Worm (Caenorhabditis elegans) whole organism, L1 larva: ENCODE results near the gene ugt-8.

Source experiments
- Y116A8C.19 ChIP-seq: sonication (generic microtip); optimal IDR thresholded peaks from 2 replicates; lab custom pipeline; 2016; ENCODE audit warnings: missing compliant biosample characterization, missing genetic modification characterization, borderline replicate concordance
- hpl-2 ChIP-seq: fragments of 150-350 bp; optimal IDR thresholded peaks from 2 replicates; lab custom pipeline; 2014; ENCODE audit warnings: missing biosample characterization, missing genetic modification reagents, missing genetic modification characterization
- lin-15B ChIP-seq: fragments of 150-350 bp; sonication (generic microtip); optimal IDR thresholded peaks from 3 replicates; lab custom pipeline; 2014; ENCODE audit warnings: missing biosample characterization, missing genetic modification characterization
- skn-1 ChIP-seq: fragments of 150-350 bp; optimal IDR thresholded peaks from 2 replicates; lab custom pipeline; 2014; ENCODE audit warnings: missing biosample characterization, missing genetic modification characterization

DNA sequence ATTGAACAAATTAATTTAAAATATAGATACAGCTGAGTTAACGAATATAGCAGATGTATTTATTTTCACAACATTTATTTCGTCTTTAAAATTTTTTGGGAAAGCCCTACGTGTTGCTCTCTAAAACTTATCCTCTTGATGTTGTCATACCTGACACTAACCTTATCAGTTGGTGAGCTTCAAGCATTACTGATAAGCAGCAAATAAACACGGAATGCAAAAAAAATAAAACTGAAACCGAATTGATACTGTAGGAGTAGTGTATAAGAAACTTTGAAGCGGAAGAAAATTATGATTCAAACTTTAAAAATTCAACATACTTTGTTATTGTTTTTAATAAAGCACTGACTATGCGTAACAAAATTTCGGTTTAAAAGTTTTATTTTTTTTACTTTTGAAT is 31.4 kb downstream of the ugt-8 start:
- TF ChIP-seq lin-15B (no peak), skn-1 (tag; lab: Kevin White, UChicago) (no peak), hpl-2 (GFP tag; lab: Kevin White, UChicago) (no peak), Y116A8C.19 (tag; lab: Kevin White, UChicago) (no peak)
